Fruit fly (Drosophila melanogaster): ENCODE results near the gene CG9547.

CG9547 gene

DNA sequence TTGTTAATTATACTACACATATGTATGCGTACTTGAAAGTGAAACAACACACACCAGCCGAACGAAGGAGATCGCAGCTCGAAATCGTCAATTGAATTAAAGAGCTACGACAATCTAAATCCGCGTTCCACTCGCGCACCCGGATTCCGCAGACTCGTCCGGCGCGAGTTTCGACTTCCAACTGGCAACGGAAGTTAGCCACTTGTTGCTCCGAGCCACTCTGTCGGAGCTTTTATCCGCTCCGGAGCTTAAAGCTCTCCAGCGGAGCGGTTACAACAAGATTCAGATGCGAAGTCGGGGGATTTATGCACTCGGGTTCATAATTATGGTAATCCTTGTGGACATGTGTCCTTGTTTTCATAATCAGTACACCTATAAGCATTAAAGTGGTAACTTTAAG lies 28.8 kb downstream of the CG9547 start, which contains the start of gene Rchy1 (continued):
- TF ChIP-seq CG13287 (GFP tag; IDR thresholded peaks at IDR 0.05; ENCODE audit: partially characterized antibody) (peak; percentile 36; the same call in 1 of the 2 replicates), CG12659 (GFP tag; optimal IDR thresholded peaks at IDR 0.05) (peak; percentile 45), CG3407 (GFP tag; optimal IDR thresholded peaks at IDR 0.05) (no peak), bbx (GFP tag; IDR thresholded peaks at IDR 0.05; ENCODE audit: partially characterized antibody) (peak; percentile 36; the same call in 1 of the 2 replicates), CG34376 (GFP tag; optimal IDR thresholded peaks at IDR 0.05) (peak; percentile 82), Antp (GFP tag; optimal IDR thresholded peaks at IDR 0.05) (no peak), bowl (GFP tag; IDR thresholded peaks at IDR 0.05) (0 out of 2 replicates have a peak, but pooled peaks have one; percentile 12), Xrp1 (GFP tag; IDR thresholded peaks at IDR 0.05) (peak; percentile 17; the same call in 1 of the 2 replicates), her (GFP tag; optimal IDR thresholded peaks at IDR 0.05) (peak; percentile 37), CG13624 (GFP tag; optimal IDR thresholded peaks at IDR 0.05) (peak; percentile 3), Ssrp (tag; optimal IDR thresholded peaks at IDR 0.05) (no peak), HLH4C (GFP tag; IDR thresholded peaks at IDR 0.05; ENCODE audit: partially characterized antibody) (no peak), Rfx (GFP tag; IDR thresholded peaks at IDR 0.05) (peak; percentile 45; the same call in 1 of the 2 replicates), CG12391 (tag; optimal IDR thresholded peaks at IDR 0.05) (no peak), ara (GFP tag; IDR thresholded peaks at IDR 0.05) (no peak), stc (GFP tag; IDR thresholded peaks at IDR 0.05) (peak; percentile 61; the same call in 1 of the 2 replicates), D (optimal IDR thresholded peaks at IDR 0.05) (no peak), D (GFP tag; optimal IDR thresholded peaks at IDR 0.05) (no peak), CG13424 (tag; optimal IDR thresholded peaks at IDR 0.05) (peak; percentile 6), CG8944 (GFP tag; optimal IDR thresholded peaks at IDR 0.05) (no peak), nau (GFP tag; optimal IDR thresholded peaks at IDR 0.05) (peak; percentile 20), chm (GFP tag; IDR thresholded peaks at IDR 0.05) (peak; percentile 77; the same call in 1 of the 2 replicates), Meics (GFP tag; optimal IDR thresholded peaks at IDR 0.05) (peak; percentile 46), run (tag; optimal IDR thresholded peaks at IDR 0.05) (no peak), org-1 (GFP tag; optimal IDR thresholded peaks at IDR 0.05) (no peak), CG13296 (GFP tag; optimal IDR thresholded peaks at IDR 0.05) (peak; percentile 70), CG15269 (tag; optimal IDR thresholded peaks at IDR 0.05) (peak; percentile 33), Deaf1 (tag; optimal IDR thresholded peaks at IDR 0.05) (peak; percentile 79), CG18599 (GFP tag; optimal IDR thresholded peaks at IDR 0.05) (peak; percentile 9), CG10543 (GFP tag; optimal IDR thresholded peaks at IDR 0.05) (peak; percentile 33), CG1647 (GFP tag; optimal IDR thresholded peaks at IDR 0.05) (no peak), rib (GFP tag; IDR thresholded peaks at IDR 0.05) (0 out of 2 replicates have a peak, but pooled peaks have one; percentile 37), lab (GFP tag; optimal IDR thresholded peaks at IDR 0.05) (peak; percentile 78), CG5180 (GFP tag; optimal IDR thresholded peaks at IDR 0.05) (peak; percentile 47), CG16815 (GFP tag; optimal IDR thresholded peaks at IDR 0.05) (no peak), CG32772 (GFP tag; IDR thresholded peaks at IDR 0.05) (no peak), oc (tag; optimal IDR thresholded peaks at IDR 0.05) (no peak), gro (GFP tag; optimal IDR thresholded peaks at IDR 0.05) (peak; percentile 54), Lim3 (GFP tag; IDR thresholded peaks at IDR 0.05) (no peak), H15 (GFP tag; IDR thresholded peaks at IDR 0.05) (no peak), bsh (GFP tag; optimal IDR thresholded peaks at IDR 0.05) (peak in 1 of 2 experiments; percentile 0), ci (GFP tag; IDR thresholded peaks at IDR 0.05) (peak; percentile 68; the same call in 2 of the 3 replicates), CG12744 (GFP tag; optimal IDR thresholded peaks at IDR 0.05) (no peak), Optix (GFP tag; IDR thresholded peaks at IDR 0.05) (no peak), Fer3 (tag; optimal IDR thresholded peaks at IDR 0.05) (peak; percentile 27), CG32532 (GFP tag; IDR thresholded peaks at IDR 0.05) (peak; percentile 29; the same call in 1 of the 2 replicates), HmgD (GFP tag; optimal IDR thresholded peaks at IDR 0.05) (no peak), CG7357 (GFP tag; IDR thresholded peaks at IDR 0.05) (no peak), Dp (GFP tag; optimal IDR thresholded peaks at IDR 0.05) (peak; percentile 13), CTCF (GFP tag; optimal IDR thresholded peaks at IDR 0.05) (peak; percentile 36), TFAM (GFP tag; optimal IDR thresholded peaks at IDR 0.05) (no peak)

All from whole organism, embryonic.